Fruit fly (Drosophila melanogaster): ENCODE data around the gene Gba1b.
A peak's percentile ranks its signal among the peaks of the same experiment; 100 is the strongest.

Gba1b gene

DNA sequence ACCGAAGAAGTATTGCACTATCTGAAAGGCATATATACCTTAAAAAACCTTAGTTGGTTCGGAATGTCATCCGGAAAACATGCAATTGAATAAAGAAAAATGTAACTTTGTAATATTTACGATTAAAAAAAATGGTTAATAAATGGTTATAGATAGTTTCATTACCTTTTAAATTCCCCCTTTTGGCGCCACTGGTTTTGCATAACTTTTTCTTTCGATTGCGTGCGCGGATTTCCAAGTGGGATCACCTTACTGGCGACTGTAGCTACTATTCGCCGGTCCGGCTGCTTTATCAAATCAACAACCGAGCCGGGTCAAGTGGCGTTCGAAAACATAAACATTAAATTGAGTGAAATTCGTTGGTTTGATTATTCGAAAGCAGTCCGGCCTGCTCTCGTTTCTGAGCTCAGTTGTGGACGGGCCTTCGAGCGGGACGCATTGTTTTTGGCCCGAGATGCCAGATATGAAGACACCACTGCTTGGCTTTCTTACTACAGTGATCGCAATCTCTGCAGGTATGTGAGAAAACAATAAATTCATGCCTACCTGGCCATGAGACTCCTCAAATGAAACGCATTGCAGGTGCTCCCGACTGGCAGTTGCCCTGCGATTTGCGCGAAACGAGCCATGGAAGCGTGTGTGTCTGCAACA lies at the start of gene Gba1b:
Gene Gba1b, plus strand, starts transcription at position 422 of the 651 bp plus-strand sequence.
- TF ChIP-seq noc (tag; optimal IDR thresholded peaks at IDR 0.05), result no peak

DNA sequence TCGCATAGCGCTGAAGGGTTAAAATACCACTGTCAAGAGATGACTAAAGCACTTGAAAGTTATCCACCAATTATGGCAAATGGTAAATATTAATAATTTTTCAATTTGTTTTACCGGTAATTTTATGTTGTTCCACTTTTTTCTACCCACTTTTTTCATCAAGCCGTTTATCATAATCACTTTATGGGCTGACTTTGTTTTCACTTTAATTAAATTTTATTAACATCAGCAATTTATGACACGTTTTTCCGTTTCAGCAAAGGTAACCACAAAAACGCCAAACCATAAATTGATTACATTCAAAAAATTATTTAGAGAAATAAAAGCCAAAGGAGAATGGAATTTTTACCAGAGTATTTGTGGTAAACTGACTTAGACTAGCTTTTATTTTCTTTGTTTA lies 49.1 kb upstream of the Gba1b start:
- no peak for TF ChIP-seq noc (tag; optimal IDR thresholded peaks at IDR 0.05)

DNA sequence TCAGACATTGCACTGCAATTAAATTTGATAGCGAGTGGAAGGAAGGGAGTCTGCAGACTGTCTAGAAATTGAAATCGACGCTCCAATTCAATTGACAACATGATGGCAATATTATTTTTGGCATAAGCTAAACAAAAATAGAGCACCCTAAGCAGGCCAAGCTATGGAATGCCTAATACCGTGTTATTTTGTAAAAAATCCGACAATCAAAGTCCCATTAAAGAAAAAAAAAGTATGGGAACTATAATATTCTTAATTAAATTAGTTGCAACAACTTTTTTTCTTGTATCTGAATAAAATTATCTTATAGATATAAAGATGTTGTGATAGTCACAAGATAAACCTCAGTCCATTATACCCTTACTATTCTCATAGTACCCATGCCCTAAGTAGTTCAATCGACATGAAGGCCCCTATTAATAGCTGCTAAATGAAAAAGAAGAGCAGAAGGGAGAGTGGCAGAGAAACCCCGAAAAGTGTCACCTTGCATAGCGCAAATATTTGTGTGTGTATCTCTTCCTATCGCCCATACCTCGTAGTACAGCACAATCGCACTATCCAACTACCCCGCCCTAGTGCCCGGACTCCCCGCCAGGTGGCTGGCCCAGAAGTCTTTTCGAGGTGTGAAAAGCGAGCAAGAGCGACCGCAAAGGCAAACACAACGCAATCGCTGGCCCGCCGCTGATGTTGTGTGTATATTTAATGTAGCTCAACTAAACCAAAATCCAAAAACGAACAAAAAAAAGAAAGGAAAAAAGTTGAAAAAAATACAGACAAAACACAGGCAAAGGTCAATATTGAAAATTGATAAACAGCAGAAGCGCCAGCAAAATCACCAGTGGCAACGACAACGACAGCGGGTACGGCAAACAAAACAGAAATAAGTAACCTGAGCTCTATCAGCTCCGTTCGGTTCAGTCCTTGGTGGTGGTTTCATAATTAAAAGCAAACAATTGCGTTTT lies 47.0 kb upstream of the Gba1b start:
- TF ChIP-seq noc (tag; optimal IDR thresholded peaks at IDR 0.05), result peak; percentile 58

DNA sequence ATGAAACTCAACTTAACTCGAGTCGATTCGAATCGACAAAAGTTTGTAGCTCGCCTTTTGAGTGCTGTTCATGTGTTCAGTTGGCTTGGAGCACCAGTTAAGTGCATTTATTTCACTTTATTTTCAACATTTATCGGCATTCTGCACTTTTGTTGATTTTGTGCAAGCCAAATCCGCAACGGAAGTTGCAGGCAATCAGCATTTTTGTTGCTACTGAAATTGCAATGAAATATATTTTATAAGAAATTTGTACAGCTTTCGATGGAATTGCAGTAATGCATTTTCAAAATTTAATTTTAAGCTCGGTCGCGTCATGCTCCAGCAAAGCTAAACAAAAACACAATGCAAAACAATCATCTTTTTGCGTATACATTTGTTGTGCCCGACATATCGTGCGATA lies 45.7 kb upstream of the Gba1b start:
- TF ChIP-seq noc (tag; optimal IDR thresholded peaks at IDR 0.05), result no peak

DNA sequence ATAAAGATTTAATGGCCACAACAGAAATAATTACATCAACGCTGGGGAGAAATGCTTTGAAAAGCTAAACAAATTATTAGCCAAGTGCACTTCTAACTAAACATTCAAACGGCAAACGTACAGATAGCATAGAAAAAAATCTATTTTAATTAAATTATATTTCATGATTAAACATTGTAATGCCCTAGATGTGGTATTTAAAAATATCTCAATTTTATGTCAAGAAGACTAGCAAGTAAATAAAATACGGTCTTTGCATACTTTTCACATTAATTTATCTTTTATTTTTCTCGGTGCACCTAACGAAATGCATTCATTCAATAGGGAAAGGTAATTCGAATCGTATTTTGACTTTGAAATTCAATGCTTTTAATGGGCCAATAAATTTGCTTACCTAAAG lies 45.0 kb upstream of the Gba1b start:
- TF ChIP-seq noc (tag; optimal IDR thresholded peaks at IDR 0.05), result no peak

DNA sequence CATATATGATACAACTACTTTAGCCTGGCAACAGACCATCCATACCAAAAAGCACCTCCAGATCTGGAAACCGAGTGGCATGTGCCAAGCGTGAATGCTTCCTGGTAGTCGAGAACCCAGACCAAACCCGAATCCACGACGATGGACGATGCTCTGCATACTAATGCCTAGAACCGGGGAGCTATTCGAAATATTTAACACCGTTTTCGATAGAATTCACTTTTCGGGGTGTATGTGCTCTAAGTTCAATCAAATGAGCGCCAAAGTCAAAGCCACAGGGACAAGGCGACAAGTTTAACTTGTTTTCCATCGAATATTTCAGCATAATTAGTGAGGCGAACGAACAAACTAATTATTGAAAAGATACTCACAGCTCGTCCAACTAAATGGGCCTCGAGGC lies 41.8 kb upstream of the Gba1b start:
- TF ChIP-seq noc (tag; optimal IDR thresholded peaks at IDR 0.05), result no peak

DNA sequence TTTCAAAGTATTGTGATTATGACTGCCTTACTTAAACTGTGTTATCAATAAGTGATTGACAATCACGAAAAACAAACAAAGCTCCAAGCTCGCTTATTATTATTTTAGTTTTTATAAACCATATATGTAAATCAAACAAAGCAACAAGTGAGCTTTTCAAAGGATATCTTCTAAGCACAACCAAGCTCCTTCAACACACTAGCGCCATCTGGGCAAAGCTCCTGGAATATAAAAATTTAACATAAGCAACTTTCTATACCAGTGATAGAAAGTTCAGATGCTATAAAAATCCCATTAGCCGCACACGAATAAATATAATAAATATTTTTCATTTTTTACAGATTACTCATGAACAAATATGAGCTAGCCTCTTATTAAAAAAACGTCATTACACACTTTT lies 40.2 kb upstream of the Gba1b start:
- no peak for TF ChIP-seq noc (tag; optimal IDR thresholded peaks at IDR 0.05)

DNA sequence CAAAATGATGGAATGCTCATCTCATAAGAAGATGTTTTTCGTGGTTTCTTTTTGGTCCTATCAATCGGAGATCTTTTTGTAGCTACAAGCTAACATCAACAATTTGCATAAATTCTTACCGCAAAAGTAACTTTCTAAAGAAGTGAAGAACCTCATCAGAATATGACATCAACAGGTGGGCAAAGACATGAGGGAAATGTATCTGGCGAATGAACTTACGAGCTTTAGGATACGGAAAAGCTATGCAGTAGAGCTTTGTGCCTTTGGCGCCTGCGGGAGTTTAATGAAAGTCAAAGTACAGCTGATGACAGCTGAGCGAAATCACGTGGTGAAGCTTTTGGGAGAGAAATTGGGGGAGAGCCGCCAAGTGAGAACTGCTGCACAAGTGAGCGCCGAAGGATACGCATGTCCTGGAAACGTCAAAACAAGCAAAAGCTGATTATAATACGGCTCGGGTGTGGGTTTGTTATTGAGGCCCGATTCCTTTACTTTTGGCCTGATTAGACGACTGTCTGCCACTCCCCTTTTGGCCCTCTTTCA lies 37.9 kb upstream of the Gba1b start:
- no peak for TF ChIP-seq noc (tag; optimal IDR thresholded peaks at IDR 0.05)

DNA sequence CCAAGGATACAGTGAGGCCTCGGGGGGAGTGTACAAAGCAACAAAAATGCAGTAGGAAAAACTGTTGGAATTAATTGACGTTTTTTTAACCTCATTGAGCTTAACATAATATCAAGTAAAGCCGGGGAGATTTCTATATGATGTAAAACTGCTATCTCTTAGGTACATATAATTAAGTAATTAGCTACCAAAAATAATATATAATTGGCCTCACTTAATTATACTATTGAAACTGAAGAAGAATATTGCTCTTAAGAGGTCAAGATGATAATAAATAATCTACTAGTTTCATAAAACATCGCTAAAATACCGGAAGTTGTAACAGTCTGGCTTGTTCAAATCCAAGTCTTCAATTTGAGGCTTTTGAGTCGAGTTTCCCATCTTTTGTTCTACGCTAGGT lies 37.2 kb upstream of the Gba1b start:
- no peak for TF ChIP-seq noc (tag; optimal IDR thresholded peaks at IDR 0.05)

dm6 chr3R:23668583-23668982 lies 36.0 kb upstream of the Gba1b start:
- TF ChIP-seq noc (tag; optimal IDR thresholded peaks at IDR 0.05), result peak; percentile 9

dm6 chr3R:23669401-23670216 lies 35.0 kb upstream of the Gba1b start, which contains the start of gene CG31145:
Gene CG31145 (minus strand): TSS chr3R:23669659.
- peak; percentile 99 for TF ChIP-seq noc (tag; optimal IDR thresholded peaks at IDR 0.05)

DNA sequence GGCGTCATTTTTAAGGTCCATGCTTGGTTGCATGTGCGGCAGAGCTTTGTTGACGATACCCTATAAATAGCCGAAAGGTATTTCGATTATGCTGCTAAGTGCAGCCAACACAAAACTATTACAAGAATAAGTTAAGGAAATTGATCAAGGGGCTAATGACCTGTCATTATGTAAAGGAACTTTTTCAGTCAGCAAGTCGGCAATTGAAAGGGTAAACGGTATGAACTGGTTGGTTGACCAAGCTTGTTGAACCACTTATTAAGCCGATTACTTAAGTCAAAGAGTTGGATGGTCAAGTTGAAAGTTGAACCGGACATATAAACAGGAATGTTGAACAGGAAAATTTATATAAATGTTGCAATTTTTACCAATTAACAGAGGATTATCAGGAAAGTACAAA lies 31.5 kb upstream of the Gba1b start:
- no peak for TF ChIP-seq noc (tag; optimal IDR thresholded peaks at IDR 0.05)

DNA sequence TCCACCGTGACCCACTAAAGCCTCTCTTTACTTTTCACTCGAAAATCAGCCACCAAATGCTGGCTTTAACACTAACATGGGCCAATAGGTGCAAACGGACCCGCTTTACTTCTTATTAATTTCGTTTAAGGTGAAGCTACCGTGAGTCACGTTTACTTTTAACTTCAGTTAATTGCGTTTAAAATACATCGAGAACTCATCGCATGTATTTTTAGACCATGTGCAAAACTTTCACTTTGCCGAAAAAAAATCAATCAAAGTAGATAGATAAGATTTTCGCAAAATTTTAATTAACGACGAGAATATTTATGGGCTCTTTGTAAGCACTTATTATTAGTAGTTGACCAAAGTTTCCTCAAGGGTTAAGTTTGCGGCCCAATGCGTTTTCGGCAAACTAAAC lies 30.2 kb upstream of the Gba1b start:
- TF ChIP-seq noc (tag; optimal IDR thresholded peaks at IDR 0.05), result no peak

DNA sequence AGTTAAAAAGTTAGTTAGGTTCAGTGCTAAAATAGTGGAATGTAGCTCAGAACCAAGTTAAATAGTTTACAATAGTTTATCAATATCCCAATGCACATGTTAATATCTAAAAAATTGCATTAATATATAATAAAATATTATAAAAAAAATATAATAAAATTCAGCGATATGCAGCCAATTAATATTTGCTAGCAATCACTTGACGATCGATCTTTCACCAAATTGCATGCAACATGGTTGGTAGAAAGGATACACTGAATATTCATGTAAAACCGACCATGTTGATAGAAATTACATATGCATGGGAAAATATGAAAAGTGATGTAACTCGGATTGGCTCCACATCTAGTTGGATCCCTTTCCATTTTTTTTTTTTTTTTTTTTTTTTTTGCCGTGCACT lies 29.0 kb upstream of the Gba1b start:
- no peak for TF ChIP-seq noc (tag; optimal IDR thresholded peaks at IDR 0.05)

dm6 chr3R:23677058-23677457 lies 27.5 kb upstream of the Gba1b start, which contains the start of gene GILT3:
Gene GILT3 (plus strand): TSS chr3R:23677358.
- TF ChIP-seq noc (tag; optimal IDR thresholded peaks at IDR 0.05), result no peak

All from whole organism, larva.